Worm (Caenorhabditis elegans) whole organism, late embryonic: ENCODE measurements around the gene F49F1.10.

ENCODE experiments used
- ceh-19 ChIP-seq: fragments of 200-800 bp; sonication (Bioruptor generic); optimal IDR thresholded peaks from 2 replicates; lab custom pipeline; 2018; ENCODE audit warnings: mild to moderate bottlenecking, missing genetic modification characterization, missing compliant biosample characterization
- ceh-2 ChIP-seq: sonication (generic microtip); optimal IDR thresholded peaks from 2 replicates; lab custom pipeline; 2016; ENCODE audit warnings: missing genotype, missing genetic modification characterization, missing compliant biosample characterization
- ceh-45 ChIP-seq: fragments of 200-800 bp; sonication (Bioruptor generic); IDR thresholded peaks from 2 replicates; pipeline ENCODE4 v1.3.6; 2022; ENCODE audit warnings: missing genetic modification reagents, missing genetic modification characterization, missing compliant biosample characterization
- che-1 ChIP-seq: sonication (generic microtip); optimal IDR thresholded peaks from 2 replicates; lab custom pipeline; 2016; ENCODE audit warnings: mild to moderate bottlenecking, missing genetic modification characterization, missing compliant biosample characterization
- dmd-4 ChIP-seq: sonication (generic microtip); optimal IDR thresholded peaks from 2 replicates; lab custom pipeline; 2016; ENCODE audit warnings: borderline replicate concordance, missing genetic modification characterization, missing compliant biosample characterization
- ets-4 ChIP-seq: sonication (generic microtip); optimal IDR thresholded peaks from 2 replicates; lab custom pipeline; 2016; ENCODE audit warnings: missing genetic modification characterization, missing compliant biosample characterization
- gmeb-2 ChIP-seq: sonication (generic microtip); optimal IDR thresholded peaks from 2 replicates; lab custom pipeline; 2016; ENCODE audit warnings: missing genetic modification characterization, inconsistent platforms, missing compliant biosample characterization
- madf-2 ChIP-seq: sonication (generic microtip); optimal IDR thresholded peaks from 2 replicates; lab custom pipeline; 2017; ENCODE audit warnings: missing genetic modification characterization, missing compliant biosample characterization
- nfya-1 ChIP-seq: sonication (generic microtip); optimal IDR thresholded peaks from 2 replicates; lab custom pipeline; 2017; ENCODE audit warnings: missing genetic modification characterization, mild to moderate bottlenecking, missing compliant biosample characterization, antibody characterized with exemption, moderate library complexity
- pag-3 ChIP-seq: sonication (generic microtip); optimal IDR thresholded peaks from 2 replicates; lab custom pipeline; 2016; ENCODE audit warnings: missing compliant biosample characterization, missing genetic modification characterization, borderline replicate concordance
- sdc-2 ChIP-seq: sonication (generic microtip); optimal IDR thresholded peaks from 2 replicates; lab custom pipeline; 2016; ENCODE audit warnings: missing genotype, missing genetic modification characterization, missing compliant biosample characterization
- ttx-3 ChIP-seq: sonication (generic microtip); optimal IDR thresholded peaks from 2 replicates; lab custom pipeline; 2016; ENCODE audit warnings: missing genetic modification reagents, missing genetic modification characterization, missing compliant biosample characterization
- unc-86 ChIP-seq: sonication (generic microtip); optimal IDR thresholded peaks from 2 replicates; lab custom pipeline; 2016; ENCODE audit warnings: missing genetic modification characterization, missing compliant biosample characterization

DNA sequence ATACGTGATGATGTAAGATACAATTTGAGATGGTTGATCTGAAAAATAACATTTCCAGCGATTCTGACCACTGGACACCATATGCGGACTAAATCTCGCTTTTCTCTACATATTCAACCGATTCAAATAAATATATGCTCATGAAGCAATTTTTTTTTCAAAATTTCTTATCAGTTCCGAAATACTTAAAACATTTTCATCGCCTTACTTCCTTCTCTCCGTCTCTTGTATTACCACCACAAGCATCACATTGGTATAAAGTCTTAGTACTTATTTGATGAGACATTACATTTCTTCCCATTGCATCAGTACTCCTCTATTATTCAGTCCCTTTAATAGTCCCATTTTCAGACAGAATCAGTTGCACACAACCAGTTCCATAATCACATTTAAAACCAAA lies 15.7 kb upstream of the F49F1.10 start, which contains the start of gene K08D10.14:
- TF ChIP-seq ceh-45 (no peak), gmeb-2 (tag; lab: Kevin White, UChicago) (no peak), madf-2 (tag; lab: Kevin White, UChicago) (no peak), nfya-1 (tag; lab: Kevin White, UChicago) (no peak), ets-4 (tag; lab: Kevin White, UChicago) (no peak), pag-3 (tag; lab: Kevin White, UChicago) (no peak), ceh-2 (no peak), ceh-19 (GFP tag; lab: Kevin White, UChicago) (no peak), sdc-2 (tag; lab: Kevin White, UChicago) (no peak), ttx-3 (tag; lab: Kevin White, UChicago) (no peak), che-1 (tag; lab: Kevin White, UChicago) (no peak), unc-86 (tag; lab: Kevin White, UChicago) (no peak), dmd-4 (tag; lab: Kevin White, UChicago) (no peak)
